Fruit fly (Drosophila melanogaster) whole organism: Measurements from ENCODE around the gene fz.

Experiments
- CG8478 ChIP-seq: fragments of >200 bp; optimal IDR thresholded peaks from 2 replicates; lab custom pipeline; 2018; ENCODE audit warnings: inconsistent platforms
- Dll ChIP-seq: fragments of >200 bp; optimal IDR thresholded peaks from 2 replicates; lab custom pipeline; 2017

DNA sequence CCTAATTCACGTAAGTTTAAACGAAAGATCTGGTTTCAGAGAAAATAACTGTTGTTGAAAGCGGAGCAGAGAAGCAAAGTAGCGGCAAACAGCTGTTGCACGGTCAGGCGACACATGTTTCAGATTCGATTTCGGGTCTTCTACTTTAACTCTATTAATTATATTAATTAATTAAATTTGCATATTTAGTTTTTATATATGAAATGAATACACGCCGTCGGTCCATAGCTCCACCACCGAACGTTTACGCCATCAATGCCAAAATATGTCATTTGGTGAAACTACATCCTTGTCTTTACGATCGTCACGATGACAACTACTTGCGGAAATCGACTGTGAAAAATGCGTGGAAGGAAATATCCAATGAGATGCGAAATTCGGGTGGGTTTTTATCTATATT lies 136.7 kb downstream of the fz start:
- TF ChIP-seq CG8478 (lab: Kevin White, UChicago) (no peak), Dll (lab: Kevin White, UChicago) (no peak)
